Worm (Caenorhabditis elegans) whole organism, L4 larva: ENCODE measurements around the gene egl-1.

Source experiments
- F37D6.2 ChIP-seq: sonication (generic microtip); optimal IDR thresholded peaks from 2 replicates; lab custom pipeline; 2016; ENCODE audit warnings: mild to moderate bottlenecking, missing genetic modification characterization, missing compliant biosample characterization
- F49E8.2 ChIP-seq: sonication (generic microtip); optimal IDR thresholded peaks from 2 replicates; lab custom pipeline; 2016; ENCODE audit warnings: missing compliant biosample characterization, mild to moderate bottlenecking, missing genetic modification characterization, borderline replicate concordance
- T20F7.1 ChIP-seq: fragments of 200-800 bp; sonication (Bioruptor generic); optimal IDR thresholded peaks from 2 replicates; lab custom pipeline; 2018; ENCODE audit warnings: mild to moderate bottlenecking, missing genetic modification characterization, missing compliant biosample characterization
- Y75B8A.6 ChIP-seq: fragments of 200-800 bp; sonication (Bioruptor generic); IDR thresholded peaks from 2 replicates; pipeline ENCODE4 v1.3.6; 2022; ENCODE audit warnings: missing genetic modification reagents, missing genetic modification characterization, missing compliant biosample characterization
- ZK337.2 ChIP-seq: fragments of 200-800 bp; sonication (Bioruptor generic); IDR thresholded peaks from 2 replicates; pipeline ENCODE4 v1.3.6; 2022; ENCODE audit warnings: missing genetic modification reagents, missing genetic modification characterization, missing compliant biosample characterization
- aha-1 ChIP-seq: fragments of 150-350 bp; peaks from one replicate; lab custom pipeline; 2014; ENCODE audit warnings: missing biosample characterization, missing genetic modification characterization
- aly-2 ChIP-seq: sonication (generic microtip); optimal IDR thresholded peaks from 2 replicates; lab custom pipeline; 2018; ENCODE audit warnings: missing biosample characterization, missing genetic modification characterization
- ama-1 ChIP-seq: fragments of 150-350 bp; optimal IDR thresholded peaks from 2 replicates; lab custom pipeline; 2014; ENCODE audit warnings: inconsistent platforms, mixed read lengths
- ceh-20 ChIP-seq: fragments of 200-800 bp; sonication (Bioruptor generic); IDR thresholded peaks from 2 replicates; pipeline ENCODE4 v1.3.6; 2022; ENCODE audit warnings: missing genetic modification reagents, missing genetic modification characterization, missing compliant biosample characterization
- ceh-32 ChIP-seq: sonication (generic microtip); optimal IDR thresholded peaks from 2 replicates; lab custom pipeline; 2016; ENCODE audit warnings: mild to moderate bottlenecking, missing genetic modification characterization, missing compliant biosample characterization; ENCODE audit not compliant: poor library complexity
- ceh-62 ChIP-seq: sonication (generic microtip); optimal IDR thresholded peaks from 2 replicates; lab custom pipeline; 2017; ENCODE audit warnings: missing biosample characterization, missing genetic modification characterization
- ces-1 ChIP-seq: fragments of 150-350 bp; sonication (generic microtip); optimal IDR thresholded peaks from 4 replicates; lab custom pipeline; 2014; ENCODE audit warnings: missing biosample characterization, missing genetic modification reagents, missing genetic modification characterization
- daf-16 ChIP-seq, 3 experiments: sonication (generic microtip); optimal IDR thresholded peaks; 2 replicates each; lab custom pipeline; 2016 to 2017; ENCODE audit warnings: missing genetic modification characterization in 3 of 3, missing genetic modification reagents in 3 of 3, mild to moderate bottlenecking in 2 of 3, missing compliant biosample characterization in 2 of 3, missing biosample characterization in 1 of 3, moderate library complexity in 1 of 3
- dmd-6 ChIP-seq: fragments of 200-800 bp; sonication (Bioruptor generic); IDR thresholded peaks from 2 replicates; pipeline ENCODE4 v1.3.6; 2022; ENCODE audit warnings: missing genetic modification reagents, missing genetic modification characterization, missing compliant biosample characterization
- dpl-1 ChIP-seq: fragments of 150-350 bp; optimal IDR thresholded peaks from 2 replicates; lab custom pipeline; 2014; ENCODE audit warnings: missing biosample characterization, missing genetic modification reagents, missing genetic modification characterization
- duxl-1 ChIP-seq: sonication (generic microtip); optimal IDR thresholded peaks from 2 replicates; lab custom pipeline; 2016; ENCODE audit warnings: mild to moderate bottlenecking, missing genetic modification characterization, moderate library complexity, missing compliant biosample characterization; ENCODE audit not compliant: poor library complexity
- dve-1 ChIP-seq: sonication (generic microtip); optimal IDR thresholded peaks from 2 replicates; lab custom pipeline; 2017; ENCODE audit warnings: antibody characterized with exemption, mild to moderate bottlenecking, missing genetic modification characterization, missing compliant biosample characterization; ENCODE audit not compliant: insufficient read depth
- hif-1 ChIP-seq, 2 experiments: sonication (generic microtip); optimal IDR thresholded peaks; 2 replicates each; lab custom pipeline; 2016 to 2017; ENCODE audit warnings: missing compliant biosample characterization in 2 of 2, missing genetic modification characterization in 2 of 2, missing genetic modification reagents in 2 of 2, missing genotype in 2 of 2, mild to moderate bottlenecking in 1 of 2
- hlh-11 ChIP-seq: fragments of 200-800 bp; sonication (Bioruptor generic); optimal IDR thresholded peaks from 2 replicates; lab custom pipeline; 2018; ENCODE audit warnings: mild to moderate bottlenecking, missing genetic modification characterization, missing compliant biosample characterization
- hlh-30 ChIP-seq: sonication (generic microtip); optimal IDR thresholded peaks from 2 replicates; lab custom pipeline; 2017; ENCODE audit warnings: antibody characterized with exemption, mild to moderate bottlenecking, missing genetic modification characterization, missing compliant biosample characterization; ENCODE audit not compliant: insufficient read depth
- lim-7 ChIP-seq: fragments of 200-800 bp; sonication (Bioruptor generic); IDR thresholded peaks from 2 replicates; pipeline ENCODE4 v1.3.6; 2022; ENCODE audit warnings: missing genetic modification characterization, missing compliant biosample characterization
- lin-38 ChIP-seq: fragments of 200-800 bp; sonication (Bioruptor generic); IDR thresholded peaks from 2 replicates; pipeline ENCODE4 v1.3.6; 2022; ENCODE audit warnings: missing genetic modification reagents, missing genetic modification characterization, missing compliant biosample characterization
- madf-9 ChIP-seq: fragments of 200-800 bp; sonication (Bioruptor generic); conservative IDR thresholded peaks from 2 replicates; pipeline ENCODE4 v1.3.6; 2022; ENCODE audit warnings: missing genetic modification reagents, missing genetic modification characterization, missing compliant biosample characterization
- mes-2 ChIP-seq: sonication (generic microtip); optimal IDR thresholded peaks from 2 replicates; lab custom pipeline; 2016; ENCODE audit warnings: missing genotype, mild to moderate bottlenecking, missing genetic modification characterization, missing compliant biosample characterization; ENCODE audit not compliant: poor library complexity, severe bottlenecking
- mxl-2 ChIP-seq: fragments of 200-800 bp; sonication (Bioruptor generic); conservative IDR thresholded peaks from 2 replicates; pipeline ENCODE4 v1.3.6; 2022; ENCODE audit warnings: missing genetic modification reagents, missing genetic modification characterization, missing compliant biosample characterization
- mxl-3 ChIP-seq: fragments of 200-800 bp; sonication (Bioruptor generic); optimal IDR thresholded peaks from 2 replicates; lab custom pipeline; 2018; ENCODE audit warnings: mild to moderate bottlenecking, missing genetic modification characterization, missing compliant biosample characterization
- nhr-102 ChIP-seq: sonication (generic microtip); optimal IDR thresholded peaks from 2 replicates; lab custom pipeline; 2016; ENCODE audit warnings: mild to moderate bottlenecking, missing genetic modification characterization, moderate library complexity, missing compliant biosample characterization
- nhr-28 ChIP-seq: fragments of 150-350 bp; optimal IDR thresholded peaks from 2 replicates; lab custom pipeline; 2014; ENCODE audit warnings: missing biosample characterization, missing genetic modification characterization
- nhr-41 ChIP-seq: fragments of 200-800 bp; sonication (Bioruptor generic); IDR thresholded peaks from 2 replicates; pipeline ENCODE4 v1.3.6; 2022; ENCODE audit warnings: missing genetic modification reagents, missing genetic modification characterization, missing compliant biosample characterization
- nhr-6 ChIP-seq: fragments of 150-350 bp; optimal IDR thresholded peaks from 2 replicates; lab custom pipeline; 2014; ENCODE audit warnings: missing biosample characterization, missing genetic modification characterization
- nhr-77 ChIP-seq: fragments of 150-350 bp; optimal IDR thresholded peaks from 2 replicates; lab custom pipeline; 2014; ENCODE audit warnings: missing biosample characterization, missing genetic modification characterization
- php-3 ChIP-seq: fragments of 200-800 bp; sonication (Bioruptor generic); IDR thresholded peaks from 2 replicates; pipeline ENCODE4 v1.3.6; 2022; ENCODE audit warnings: missing genetic modification reagents, missing genetic modification characterization, missing compliant biosample characterization
- pqm-1 ChIP-seq: sonication (generic microtip); optimal IDR thresholded peaks from 2 replicates; lab custom pipeline; 2017; ENCODE audit warnings: missing biosample characterization, missing genetic modification characterization
- saeg-2 ChIP-seq: fragments of 200-800 bp; sonication (Bioruptor generic); IDR thresholded peaks from 2 replicates; pipeline ENCODE4 v1.3.6; 2022; ENCODE audit warnings: missing genetic modification reagents, missing genetic modification characterization, missing compliant biosample characterization
- zfp-2 ChIP-seq: sonication (generic microtip); optimal IDR thresholded peaks from 2 replicates; lab custom pipeline; 2016; ENCODE audit warnings: mild to moderate bottlenecking, missing genetic modification characterization, missing compliant biosample characterization

Gene egl-1

ce11 chrV:14456626-14457025 lies 24.5 kb upstream of the egl-1 start, which contains the start of gene bmk-1:
Gene bmk-1 (minus strand): TSS chrV:14456984.
- TF ChIP-seq mes-2 (peak; percentile 25), ama-1 (lab: Kevin White, UChicago) (no peak), duxl-1 (tag; lab: Kevin White, UChicago) (no peak), lin-38 (peak; percentile 63), aha-1 (tag; lab: Kevin White, UChicago) (peak; percentile 70), aly-2 (tag; lab: Kevin White, UChicago) (no peak), Y75B8A.6 (no peak), dpl-1 (GFP tag; lab: Kevin White, UChicago) (peak; percentile 73), lim-7 (GFP tag; lab: Robert Waterston, UW) (0 out of 2 replicates have a peak, but pooled peaks have one; percentile 7)

- TF ChIP-seq ama-1 (lab: Kevin White, UChicago) (peak; percentile 12), nhr-41 (no peak)
Measured at ce11 chrV:14449397-14449796, 17.2 kb upstream of the egl-1 start, which contains the start of gene F23B12.7. Gene F23B12.7 (plus strand): TSS chrV:14449697.

ce11 chrV:14448669-14449068 lies 16.5 kb upstream of the egl-1 start:
- TF ChIP-seq dmd-6 (GFP tag; lab: Robert Waterston, UW), result peak; percentile 26; the same call in 1 of the 2 replicates
- peak; percentile 37 for TF ChIP-seq nhr-28
- TF ChIP-seq zfp-2 (tag; lab: Kevin White, UChicago), result no peak
- no peak for TF ChIP-seq ceh-20 (GFP tag; lab: Robert Waterston, UW)
- peak; percentile 58 for TF ChIP-seq hlh-30 (tag; lab: Kevin White, UChicago)
- TF ChIP-seq ceh-62 (tag; lab: Kevin White, UChicago), result no peak
- peak; percentile 38 for TF ChIP-seq mxl-3 (GFP tag; lab: Kevin White, UChicago)
- TF ChIP-seq mxl-2 (GFP tag; lab: Robert Waterston, UW), result peak; percentile 63; the same call in 1 of the 2 replicates
- no peak for TF ChIP-seq php-3
- no peak for TF ChIP-seq madf-9
- no peak for TF ChIP-seq lin-38

ce11 chrV:14447240-14447763 lies 15.1 kb upstream of the egl-1 start, which contains the start of the genes dlat-1 and fntb-1:
Gene dlat-1 (minus strand): TSS chrV:14447290.
Gene fntb-1 (plus strand): TSS chrV:14447651.
- TF ChIP-seq dmd-6 (GFP tag; lab: Robert Waterston, UW) (peak; percentile 56), daf-16 (GFP tag; optimal IDR thresholded peaks at IDR 0.05; lab: Kevin White, UChicago) (no peak), daf-16 (tag; optimal IDR thresholded peaks at IDR 0.05; lab: Kevin White, UChicago) (peak; percentile 23), pqm-1 (tag; lab: Kevin White, UChicago) (peak; percentile 74), ces-1 (GFP tag; lab: Kevin White, UChicago) (no peak), T20F7.1 (peak; percentile 95), nhr-28 (peak; percentile 68), F37D6.2 (tag; lab: Kevin White, UChicago) (no peak), nhr-102 (tag; lab: Kevin White, UChicago) (no peak), nhr-41 (no peak), ZK337.2 (GFP tag; lab: Robert Waterston, UW) (no peak), nhr-6 (peak; percentile 48), hif-1 (tag; optimal IDR thresholded peaks at IDR 0.05; lab: Kevin White, UChicago) (no peak), mes-2 (peak; percentile 19), hlh-11 (tag; lab: Kevin White, UChicago) (peak; percentile 44), F49E8.2 (no peak), nhr-77 (tag; lab: Kevin White, UChicago) (no peak), lin-38 (no peak), ama-1 (lab: Kevin White, UChicago) (no peak), dve-1 (tag; lab: Kevin White, UChicago) (peak; percentile 24), saeg-2 (GFP tag; lab: Robert Waterston, UW) (no peak), ceh-32 (tag; lab: Kevin White, UChicago) (no peak)
